1 fruit fly cellular context compared by ENCODE assay signal in the genomic region with DNA sequence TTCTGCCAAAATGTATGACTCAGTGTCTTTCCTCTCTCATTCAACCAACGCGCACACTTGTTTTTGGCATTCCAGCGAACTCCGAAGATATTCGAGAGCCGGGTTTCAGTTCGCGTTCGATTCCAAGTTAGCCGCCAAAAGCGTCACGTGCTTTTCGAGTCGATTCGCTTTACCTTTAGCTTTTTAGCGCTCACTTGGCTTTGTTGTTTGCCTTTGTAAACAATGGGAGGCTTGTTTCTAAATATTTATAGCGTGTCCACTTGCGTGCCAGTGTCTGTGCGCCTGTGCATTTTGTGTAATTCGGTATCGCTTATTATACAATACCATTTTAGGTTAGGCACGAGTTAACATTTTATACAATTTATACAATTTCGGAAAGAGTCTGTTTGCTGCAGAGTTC.
A peak's percentile ranks its signal among the peaks of the same experiment; 100 is the strongest.
TF ChIP-seq lines count a peak whose summit lies in the region.

No protein-coding gene starts in this region.

TF ChIP-seq in whole organism, embryonic, 481 proteins besides CTCF, POLR2A, EP300 and RAD21 (continued from another document):
- TF ChIP-seq CG8765 (GFP tag; IDR thresholded peaks at IDR 0.05; lab: Robert Waterston, UW) (no peak), seq (GFP tag; IDR thresholded peaks at IDR 0.05; lab: Robert Waterston, UW) (0 out of 2 replicates have a peak, but pooled peaks have one; percentile 23), ro (GFP tag; IDR thresholded peaks at IDR 0.05; lab: Robert Waterston, UW) (no peak), Bteb2 (GFP tag; optimal IDR thresholded peaks at IDR 0.05; lab: Kevin White, UChicago) (no peak)
TF ChIP-seq in whole organism, embryonic: peak in this region for 116.
